Worm (Caenorhabditis elegans): ENCODE measurements around the gene Y116F11A.3.

DNA sequence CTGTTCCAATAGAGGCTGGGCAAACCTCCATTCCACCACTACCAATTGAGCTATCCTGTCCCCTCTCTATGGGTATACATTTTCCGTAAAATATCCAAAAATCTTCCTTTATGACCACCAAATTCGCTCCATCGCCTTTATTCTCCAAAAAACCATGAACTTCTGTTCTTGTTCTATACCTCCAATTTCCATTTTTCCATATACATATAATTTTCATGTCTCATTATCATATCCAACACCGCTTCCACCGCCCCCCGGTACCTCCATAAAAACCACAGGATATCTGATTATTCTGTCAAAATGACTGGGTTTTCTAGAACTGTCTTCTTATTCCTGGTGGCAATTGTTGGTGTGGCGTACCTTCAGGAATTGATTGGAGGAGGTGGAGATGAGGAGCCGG lies 13.0 kb upstream of the Y116F11A.3 start, which contains the start of gene Y43F8C.17:
- TF ChIP-seq gei-17 (GFP tag; optimal IDR thresholded peaks at IDR 0.05), result no peak
- TF ChIP-seq F49E8.2 (tag; optimal IDR thresholded peaks at IDR 0.05; ENCODE audit: insufficient read depth), result no peak
- TF ChIP-seq tlf-1 (GFP tag; optimal IDR thresholded peaks at IDR 0.05), result no peak
- no peak for TF ChIP-seq Y67H2A.10 (GFP tag; conservative IDR thresholded peaks at IDR 0.05)
- TF ChIP-seq ceh-100 (GFP tag; IDR thresholded peaks at IDR 0.05), result no peak
- TF ChIP-seq ama-1 (optimal IDR thresholded peaks at IDR 0.05), result no peak
- no peak for TF ChIP-seq ama-1 (GFP tag; optimal IDR thresholded peaks at IDR 0.05)
- TF ChIP-seq F23B12.7 (tag; optimal IDR thresholded peaks at IDR 0.05; ENCODE audit: insufficient read depth), result no peak
- TF ChIP-seq unc-62 (GFP tag; optimal IDR thresholded peaks at IDR 0.05), result no peak
- no peak for TF ChIP-seq F39B2.1 (GFP tag; IDR thresholded peaks at IDR 0.05)
- no peak for TF ChIP-seq athp-1 (tag; optimal IDR thresholded peaks at IDR 0.05)

Data from whole organism, young adult.